Worm (Caenorhabditis elegans) whole organism, early embryonic: ENCODE results near the gene zfp-3.

Experiments used
- F13C5.2 ChIP-seq: sonication (generic microtip); optimal IDR thresholded peaks from 2 replicates; lab custom pipeline; 2017; ENCODE audit warnings: mild to moderate bottlenecking, missing genetic modification characterization, inconsistent platforms, missing compliant biosample characterization
- ama-1 ChIP-seq: fragments of 150-350 bp; optimal IDR thresholded peaks from 2 replicates; lab custom pipeline; 2014
- ceh-36 ChIP-seq: sonication (generic microtip); optimal IDR thresholded peaks from 2 replicates; lab custom pipeline; 2016; ENCODE audit warnings: missing genetic modification characterization, inconsistent platforms, missing compliant biosample characterization
- flt-1 ChIP-seq: fragments of 200-800 bp; sonication (Bioruptor generic); IDR thresholded peaks from 2 replicates; pipeline ENCODE4 v1.3.6; 2022; ENCODE audit warnings: missing genetic modification characterization, missing compliant biosample characterization
- hmg-4 ChIP-seq: fragments of 200-800 bp; sonication (Bioruptor generic); optimal IDR thresholded peaks from 2 replicates; lab custom pipeline; 2018; ENCODE audit warnings: mild to moderate bottlenecking, missing genetic modification characterization, missing compliant biosample characterization
- sea-1 ChIP-seq: fragments of 200-800 bp; sonication (Bioruptor generic); conservative IDR thresholded peaks from 2 replicates; pipeline ENCODE4 v1.3.6; 2022; ENCODE audit warnings: missing genetic modification characterization, missing compliant biosample characterization
- tbx-11 ChIP-seq: fragments of 200-800 bp; sonication (Bioruptor generic); IDR thresholded peaks from 2 replicates; pipeline ENCODE4 v1.3.6; 2022; ENCODE audit warnings: missing genetic modification characterization, missing compliant biosample characterization
- tbx-37 ChIP-seq: fragments of 200-800 bp; sonication (Bioruptor generic); conservative IDR thresholded peaks from 2 replicates; pipeline ENCODE4 v1.3.6; 2022; ENCODE audit warnings: missing genetic modification reagents, missing genetic modification characterization, missing compliant biosample characterization
- tra-4 ChIP-seq: sonication (generic microtip); optimal IDR thresholded peaks from 2 replicates; lab custom pipeline; 2017; ENCODE audit warnings: missing genetic modification characterization, missing compliant biosample characterization

DNA sequence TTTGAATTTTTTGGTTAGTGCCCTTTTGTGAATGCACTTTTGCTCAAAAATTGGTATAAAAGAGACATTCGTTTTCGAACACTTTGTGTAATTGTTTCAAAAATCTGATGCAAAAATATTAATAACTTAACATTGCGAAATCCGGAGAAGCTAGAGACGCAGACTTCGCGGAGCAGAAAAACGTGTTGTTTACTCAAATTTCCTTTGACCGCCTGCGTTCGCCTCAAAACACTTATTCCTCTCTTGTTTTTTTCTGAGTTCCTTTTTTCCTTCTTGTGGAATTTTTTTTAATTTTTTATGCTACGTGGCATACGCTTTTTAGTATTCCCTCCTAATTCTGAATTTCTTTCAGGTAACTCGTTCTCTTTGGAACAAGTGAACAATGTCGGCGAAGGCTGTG is 32.7 kb upstream of the zfp-3 start, which contains the start of gene acly-1:
- TF ChIP-seq ama-1: no peak
- no peak for TF ChIP-seq hmg-4 (GFP tag; lab: Kevin White, UChicago)
- no peak for TF ChIP-seq F13C5.2 (tag; lab: Kevin White, UChicago)
- no peak for TF ChIP-seq sea-1 (GFP tag; lab: Robert Waterston, UW)
- TF ChIP-seq tbx-37: no peak
- TF ChIP-seq tbx-11: no peak
- TF ChIP-seq ceh-36: no peak
- no peak for TF ChIP-seq tra-4 (tag; lab: Kevin White, UChicago)
- TF ChIP-seq flt-1 (GFP tag; lab: Robert Waterston, UW): no peak
